Worm (Caenorhabditis elegans): Measurements from ENCODE around the gene K09C6.9.
"Not testable (repeated sequence)": the region's sequence is repeated elsewhere in the genome, so short reads cannot be mapped to it uniquely, and the experiment has no call there.

DNA sequence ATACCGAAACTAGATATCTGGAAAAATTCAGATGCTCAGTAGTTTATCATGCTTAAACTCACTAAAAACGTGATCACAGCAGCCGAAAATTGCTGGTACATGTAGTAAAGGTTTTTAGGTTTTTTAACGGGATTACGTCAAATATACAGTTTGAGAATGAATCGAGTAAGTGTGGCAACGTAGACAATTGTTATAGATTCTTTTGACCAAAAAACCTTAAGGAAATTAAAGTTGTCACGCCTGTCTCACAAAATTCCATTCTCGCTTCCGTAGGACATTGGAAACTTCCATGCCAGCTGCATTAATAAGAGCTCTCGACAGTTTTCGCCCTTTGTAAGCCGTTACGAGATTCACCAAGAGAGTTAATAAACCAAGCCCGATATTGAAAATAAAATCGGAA, 31.9 kb downstream of the K09C6.9 start, which contains the start of gene srx-31:
- TF ChIP-seq dmd-4 (tag; optimal IDR thresholded peaks at IDR 0.05); egl-27 (tag; optimal IDR thresholded peaks at IDR 0.05); nhr-12 (tag; optimal IDR thresholded peaks at IDR 0.05); ztf-11 (tag; optimal IDR thresholded peaks at IDR 0.05); ama-1 (optimal IDR thresholded peaks at IDR 0.05); aly-2 (tag; optimal IDR thresholded peaks at IDR 0.05); lin-39 (tag; optimal IDR thresholded peaks at IDR 0.05); lin-13 (GFP tag; optimal IDR thresholded peaks at IDR 0.05): not testable (repeated sequence)
